Fruit fly (Drosophila melanogaster) whole organism, pupa: ENCODE measurements around the gene Nulp1.

Experiments used
- CG10348 ChIP-seq: fragments of 200-800 bp; sonication (Bioruptor generic); IDR thresholded peaks from 2 replicates; pipeline ENCODE4 v1.3.6; 2022; ENCODE audit warnings: missing biosample characterization, missing genetic modification characterization
- CG12605 ChIP-seq: fragments of 200-800 bp; sonication (Bioruptor generic); IDR thresholded peaks from 2 replicates; pipeline ENCODE4 v1.3.6; 2022; ENCODE audit warnings: missing biosample characterization, missing genetic modification characterization
- CG13204 ChIP-seq: fragments of 200-800 bp; sonication (Bioruptor generic); optimal IDR thresholded peaks from 2 replicates; lab custom pipeline; 2018; ENCODE audit warnings: missing biosample characterization, mild to moderate bottlenecking, missing genetic modification characterization, moderate library complexity
- CG14655 ChIP-seq: fragments of 200-800 bp; sonication (Bioruptor generic); optimal IDR thresholded peaks from 3 replicates; lab custom pipeline; 2017; ENCODE audit warnings: mild to moderate bottlenecking, missing biosample characterization, missing genetic modification reagents, missing genetic modification characterization
- CG15710 ChIP-seq: fragments of 200-800 bp; sonication (Bioruptor generic); optimal IDR thresholded peaks from 2 replicates; lab custom pipeline; 2018; ENCODE audit warnings: missing biosample characterization, mild to moderate bottlenecking, missing genetic modification characterization, moderate library complexity
- CG17806 ChIP-seq: fragments of 200-800 bp; sonication (Bioruptor generic); optimal IDR thresholded peaks from 2 replicates; lab custom pipeline; 2018; ENCODE audit warnings: missing biosample characterization, mild to moderate bottlenecking, missing genetic modification characterization, moderate library complexity
- CG32121 ChIP-seq: fragments of 200-800 bp; sonication (Bioruptor generic); IDR thresholded peaks from 2 replicates; pipeline ENCODE4 v1.3.6; 2022; ENCODE audit warnings: missing biosample characterization, missing genetic modification characterization
- CG34367 ChIP-seq: fragments of 200-800 bp; sonication (Bioruptor generic); optimal IDR thresholded peaks from 2 replicates; lab custom pipeline; 2018; ENCODE audit warnings: missing biosample characterization, mild to moderate bottlenecking, missing genetic modification characterization
- CG4496 ChIP-seq: fragments of 200-800 bp; sonication (Bioruptor generic); IDR thresholded peaks from 3 replicates; pipeline ENCODE4 v1.3.6; 2022; ENCODE audit warnings: missing biosample characterization, missing genetic modification characterization
- CG8159 ChIP-seq: fragments of 200-800 bp; sonication (Bioruptor generic); optimal IDR thresholded peaks from 3 replicates; lab custom pipeline; 2018; ENCODE audit warnings: missing biosample characterization, mild to moderate bottlenecking, missing genetic modification characterization, moderate library complexity
- CG8301 ChIP-seq: fragments of 200-800 bp; sonication (Bioruptor generic); optimal IDR thresholded peaks from 2 replicates; lab custom pipeline; 2018; ENCODE audit warnings: missing biosample characterization, mild to moderate bottlenecking, missing genetic modification characterization
- CG9948 ChIP-seq: fragments of 200-800 bp; sonication (Bioruptor generic); optimal IDR thresholded peaks from 2 replicates; lab custom pipeline; 2018; ENCODE audit warnings: missing biosample characterization, mild to moderate bottlenecking, missing genetic modification characterization, moderate library complexity
- D1 ChIP-seq: fragments of 200-800 bp; sonication (Bioruptor generic); optimal IDR thresholded peaks from 2 replicates; lab custom pipeline; 2018; ENCODE audit warnings: missing biosample characterization, mild to moderate bottlenecking, missing genetic modification characterization, moderate library complexity
- EcR ChIP-seq: fragments of 200-800 bp; sonication (Bioruptor generic); optimal IDR thresholded peaks from 3 replicates; lab custom pipeline; 2019; ENCODE audit warnings: missing biosample characterization, missing genetic modification characterization, mild to moderate bottlenecking, moderate library complexity, missing genetic modification reagents
- Ets98B ChIP-seq: fragments of 200-800 bp; sonication (Bioruptor generic); IDR thresholded peaks from 2 replicates; pipeline ENCODE4 v1.3.6; 2022; ENCODE audit warnings: missing biosample characterization, missing genetic modification characterization
- Pif1A ChIP-seq: fragments of 200-800 bp; sonication (Bioruptor generic); optimal IDR thresholded peaks from 3 replicates; lab custom pipeline; 2016; ENCODE audit warnings: missing biosample characterization, missing genetic modification characterization
- Pif1B ChIP-seq: fragments of 200-800 bp; sonication (Bioruptor generic); optimal IDR thresholded peaks from 3 replicates; lab custom pipeline; 2016; ENCODE audit warnings: missing biosample characterization, missing genetic modification characterization
- Snoo ChIP-seq: fragments of 200-800 bp; sonication (Bioruptor generic); optimal IDR thresholded peaks from 3 replicates; lab custom pipeline; 2017; ENCODE audit warnings: missing biosample characterization, mild to moderate bottlenecking, missing genetic modification characterization, inconsistent platforms
- fd96Ca ChIP-seq: fragments of 200-800 bp; sonication (Bioruptor generic); IDR thresholded peaks from 3 replicates; pipeline ENCODE4 v1.3.6; 2022; ENCODE audit warnings: missing biosample characterization, missing genetic modification characterization
- gl ChIP-seq: fragments of 200-800 bp; sonication (Bioruptor generic); optimal IDR thresholded peaks from 2 replicates; lab custom pipeline; 2018; ENCODE audit warnings: missing biosample characterization, mild to moderate bottlenecking, missing genetic modification characterization
- rn ChIP-seq: fragments of 200-800 bp; sonication (Bioruptor generic); IDR thresholded peaks from 2 replicates; pipeline ENCODE4 v1.3.6; 2022; ENCODE audit warnings: missing biosample characterization, missing genetic modification characterization

Gene Nulp1

dm6 chr3L:8116809-8117208 lies 6.6 kb downstream of the Nulp1 start:
- TF ChIP-seq CG34367 (tag; lab: Kevin White, UChicago) (no peak), CG32121 (GFP tag; lab: Robert Waterston, UW) (0 out of 2 replicates have a peak, but pooled peaks have one; percentile 16)
- TF ChIP-seq, all 21 proteins: peak for 1

DNA sequence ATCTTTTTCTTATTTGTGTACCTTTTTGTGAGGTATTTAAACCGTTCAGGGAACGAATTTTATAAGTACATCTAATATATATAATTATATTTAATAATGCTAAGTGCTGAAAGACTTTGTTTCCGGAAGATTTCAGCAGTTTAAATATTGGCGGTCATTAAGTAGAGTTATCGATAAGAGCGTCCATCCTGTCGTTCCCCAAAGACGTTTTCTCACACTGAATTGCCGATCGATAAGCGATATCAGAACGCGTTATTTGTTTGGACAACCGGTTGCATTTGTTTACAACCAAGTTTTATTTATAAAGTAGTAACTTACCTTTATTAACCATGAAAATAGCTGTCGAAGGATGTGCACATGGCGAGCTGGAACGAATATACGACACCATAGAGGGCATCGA lies 11.4 kb downstream of the Nulp1 start, which contains the start of gene ldbr:
Gene ldbr, plus strand, starts transcription at position 238 of the 400 bp plus-strand sequence.
- TF ChIP-seq Snoo (tag; lab: Kevin White, UChicago) (peak; percentile 12), EcR (GFP tag; lab: Kevin White, UChicago) (no peak)
- TF ChIP-seq, all 21 proteins: peak for 1

DNA sequence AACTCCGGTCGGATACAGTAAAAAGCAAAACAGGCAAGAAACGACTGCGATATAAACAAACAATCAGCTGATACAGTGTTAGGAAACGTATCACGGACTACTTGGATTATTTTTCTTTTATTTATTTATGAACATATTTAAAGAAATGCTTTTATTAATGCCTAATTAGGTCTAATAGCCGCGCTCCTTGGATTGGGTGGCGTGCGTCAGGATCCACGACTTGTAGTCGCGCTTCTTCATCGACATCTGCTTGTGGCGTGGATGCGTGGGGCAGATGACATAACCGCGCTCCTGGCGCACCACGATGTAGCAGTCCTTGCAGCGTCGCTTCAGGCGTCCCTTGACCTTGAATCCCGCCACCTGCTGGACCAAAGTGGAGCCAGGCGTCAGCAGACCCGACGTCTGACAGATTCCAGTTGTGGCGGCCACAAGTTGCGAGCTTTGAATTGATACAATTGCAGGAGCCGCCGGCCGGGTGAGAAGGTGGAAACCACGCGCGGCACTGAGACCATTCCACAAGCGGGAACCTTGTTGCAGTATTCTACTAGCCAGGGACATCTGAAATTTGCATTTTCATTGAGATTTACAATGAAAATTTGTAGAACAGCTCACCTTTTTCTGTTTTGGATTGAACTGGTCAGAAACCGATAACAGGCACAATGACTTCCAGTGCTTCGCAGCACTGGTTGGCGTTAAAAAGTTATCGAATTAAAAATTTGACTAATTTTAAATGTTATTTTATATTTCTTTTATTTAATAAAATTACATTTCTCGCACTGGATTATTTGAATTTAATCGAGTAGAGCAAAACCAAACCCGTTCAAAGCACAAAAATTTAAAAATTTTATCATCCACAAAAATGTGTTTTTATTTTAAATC lies 14.6 kb downstream of the Nulp1 start, which contains the start of the genes CG7550 and mRpL36:
Gene CG7550, minus strand, starts transcription at position 51 of the 879 bp plus-strand sequence.
Gene mRpL36, minus strand, starts transcription at position 652 of the 879 bp plus-strand sequence.
- TF ChIP-seq CG12605 (GFP tag; lab: Robert Waterston, UW) (no peak), Snoo (tag; lab: Kevin White, UChicago) (no peak)

- TF ChIP-seq CG17806 (tag; lab: Kevin White, UChicago): peak; percentile 77
- TF ChIP-seq CG32121 (GFP tag; lab: Robert Waterston, UW): peak; percentile 92
- peak; percentile 90 for TF ChIP-seq Ets98B (GFP tag; lab: Robert Waterston, UW)
- peak; percentile 85 for TF ChIP-seq Snoo (tag; lab: Kevin White, UChicago)
- TF ChIP-seq EcR (GFP tag; lab: Kevin White, UChicago): peak; percentile 14
- TF ChIP-seq CG14655 (GFP tag; lab: Kevin White, UChicago): no peak
- peak; percentile 40 for TF ChIP-seq gl (tag; lab: Kevin White, UChicago)
- no peak for TF ChIP-seq D1 (tag; lab: Kevin White, UChicago)
- peak; percentile 90 for TF ChIP-seq fd96Ca
- TF ChIP-seq Pif1A (GFP tag; lab: Kevin White, UChicago): no peak
- TF ChIP-seq CG8159: peak; percentile 97
- TF ChIP-seq Pif1B (GFP tag; lab: Kevin White, UChicago): peak; percentile 80
- peak; percentile 85 for TF ChIP-seq CG15710
- peak; percentile 75 for TF ChIP-seq CG9948 (tag; lab: Kevin White, UChicago)
- TF ChIP-seq CG12605 (GFP tag; lab: Robert Waterston, UW): peak; percentile 72
- peak; percentile 75 for TF ChIP-seq CG10348 (GFP tag; lab: Robert Waterston, UW)
- TF ChIP-seq CG34367 (tag; lab: Kevin White, UChicago): peak; percentile 69
- TF ChIP-seq CG13204 (GFP tag; lab: Kevin White, UChicago): no peak
- TF ChIP-seq rn (GFP tag; lab: Robert Waterston, UW): peak; percentile 81
- TF ChIP-seq CG8301 (tag; lab: Kevin White, UChicago): peak; percentile 74
- peak; percentile 90 for TF ChIP-seq CG4496 (GFP tag; lab: Robert Waterston, UW)
Observed at dm6 chr3L:8127712-8128210, 17.6 kb downstream of the Nulp1 start, which contains the start of the genes Cds and Uba2. Gene Cds, plus strand, starts transcription at chr3L:8127762. Gene Uba2, minus strand, starts transcription at chr3L:8127818.

DNA sequence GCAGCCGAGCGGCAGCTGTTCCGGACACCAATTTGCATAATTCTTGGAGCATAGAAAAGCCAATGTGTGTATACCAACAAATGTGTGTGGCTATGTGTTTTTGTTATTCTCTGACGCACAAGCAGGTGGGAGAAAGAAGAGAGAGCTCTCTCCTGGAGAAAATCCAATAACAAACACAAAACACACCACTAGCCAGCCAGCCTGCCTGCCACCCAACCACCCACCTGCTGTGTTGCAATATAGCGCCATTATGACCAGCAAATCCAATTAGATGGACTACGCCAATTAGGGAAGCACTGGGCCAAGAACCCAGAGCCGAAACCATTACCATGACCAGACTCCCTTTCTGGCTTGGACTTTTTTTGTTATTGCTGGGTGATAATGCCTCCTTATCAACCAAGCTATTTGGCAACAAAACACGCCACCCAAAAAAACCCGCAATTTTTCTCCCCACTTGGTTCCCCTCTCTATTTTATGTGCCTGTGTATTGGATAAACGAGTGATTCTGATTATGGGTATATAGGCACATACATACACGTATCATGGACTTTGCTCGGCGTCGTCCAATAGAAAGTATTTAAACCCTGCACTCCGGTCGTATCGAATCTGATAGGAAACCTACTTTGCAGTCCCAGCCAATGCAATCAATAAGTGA lies 18.4 kb downstream of the Nulp1 start:
- TF ChIP-seq CG4496 (GFP tag; lab: Robert Waterston, UW) (0 out of 3 replicates have a peak, but pooled peaks have one; percentile 33), CG13204 (GFP tag; lab: Kevin White, UChicago) (no peak), fd96Ca (0 out of 3 replicates have a peak, but pooled peaks have one; percentile 34), Pif1B (GFP tag; lab: Kevin White, UChicago) (no peak), gl (tag; lab: Kevin White, UChicago) (peak; percentile 34), CG8301 (tag; lab: Kevin White, UChicago) (peak; percentile 6), Ets98B (GFP tag; lab: Robert Waterston, UW) (no peak), EcR (GFP tag; lab: Kevin White, UChicago) (no peak)

dm6 chr3L:8137448-8137906 lies 27.3 kb downstream of the Nulp1 start, which contains the start of the genes Setx and mus301:
Gene Setx, minus strand, starts transcription at chr3L:8137498.
Gene mus301, plus strand, starts transcription at chr3L:8137808.
- 0 out of 2 replicates have a peak, but pooled peaks have one; percentile 42 for TF ChIP-seq CG32121 (GFP tag; lab: Robert Waterston, UW)
- TF ChIP-seq CG17806 (tag; lab: Kevin White, UChicago): peak; percentile 56
- peak; percentile 49 for TF ChIP-seq Ets98B (GFP tag; lab: Robert Waterston, UW)
- peak; percentile 56 for TF ChIP-seq rn (GFP tag; lab: Robert Waterston, UW)
- no peak for TF ChIP-seq CG10348 (GFP tag; lab: Robert Waterston, UW)
- peak; percentile 52; the same call in 2 of the 3 replicates for TF ChIP-seq CG4496 (GFP tag; lab: Robert Waterston, UW)
- no peak for TF ChIP-seq gl (tag; lab: Kevin White, UChicago)
- peak; percentile 76 for TF ChIP-seq CG15710
